Fruit fly (Drosophila melanogaster): ENCODE results near the gene cin.

The cin gene

DNA sequence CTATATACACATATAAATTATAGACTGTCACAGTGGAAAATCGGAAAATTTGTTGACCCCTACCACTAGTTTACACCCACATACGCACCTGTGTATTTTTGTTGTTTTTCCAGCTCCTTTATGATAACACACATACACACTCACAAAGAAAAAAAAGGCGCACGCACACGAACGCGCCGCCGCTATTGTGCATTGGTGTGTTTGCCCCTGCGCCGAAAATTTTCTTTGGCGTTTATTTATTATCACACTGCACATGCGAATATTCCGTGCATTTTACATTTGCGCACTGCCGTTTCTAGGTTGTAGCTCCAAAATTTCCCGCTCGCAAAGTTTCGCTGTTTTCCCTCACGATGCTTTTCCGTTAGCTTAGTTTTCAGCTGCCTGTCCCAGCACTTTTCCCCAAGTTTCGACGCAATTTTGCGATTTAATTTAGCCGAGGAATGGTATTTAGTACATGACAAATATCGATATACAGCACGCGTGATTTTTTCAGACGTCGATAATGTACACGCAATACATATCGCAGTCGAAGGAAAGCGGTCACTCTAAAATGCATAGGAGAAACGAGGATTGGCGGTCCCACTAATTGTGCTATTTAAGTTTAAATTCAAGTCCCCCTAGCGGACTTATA, 23.7 kb downstream of the cin start, which contains the start of the genes CG3777 and ewg (continued):
- no peak; the same call in 1 of the 2 replicates for TF ChIP-seq vvl (GFP tag; IDR thresholded peaks at IDR 0.05)
- peak; percentile 96 for TF ChIP-seq CG10431 (GFP tag; optimal IDR thresholded peaks at IDR 0.05)
- TF ChIP-seq CG1792 (GFP tag; optimal IDR thresholded peaks at IDR 0.05), result no peak
- no peak for TF ChIP-seq CG43689 (GFP tag; IDR thresholded peaks at IDR 0.05)
- TF ChIP-seq Nf-YB (GFP tag; optimal IDR thresholded peaks at IDR 0.05), result no peak
- TF ChIP-seq CG32532 (GFP tag; IDR thresholded peaks at IDR 0.05), result no peak
- no peak for TF ChIP-seq CG11085 (GFP tag; IDR thresholded peaks at IDR 0.05)
- peak; percentile 86 for TF ChIP-seq sens (GFP tag)
- TF ChIP-seq CG6683 (GFP tag; optimal IDR thresholded peaks at IDR 0.05), result no peak
- peak; percentile 53 for TF ChIP-seq HmgD (GFP tag; optimal IDR thresholded peaks at IDR 0.05)
- TF ChIP-seq tx (GFP tag; optimal IDR thresholded peaks at IDR 0.05), result no peak
- TF ChIP-seq Doc3 (GFP tag; IDR thresholded peaks at IDR 0.05; ENCODE audit: partially characterized antibody), result peak; percentile 90
- TF ChIP-seq pita (GFP tag; optimal IDR thresholded peaks at IDR 0.05), result no peak
- peak; percentile 13 for TF ChIP-seq D19A (tag; optimal IDR thresholded peaks at IDR 0.05)
- TF ChIP-seq CG14667 (GFP tag; IDR thresholded peaks at IDR 0.05), result no peak
- TF ChIP-seq CG8944 (GFP tag; optimal IDR thresholded peaks at IDR 0.05), result no peak
- TF ChIP-seq CG3726 (GFP tag; IDR thresholded peaks at IDR 0.05), result no peak
- TF ChIP-seq CG14014 (GFP tag; IDR thresholded peaks at IDR 0.05), result no peak
- no peak for TF ChIP-seq CG18619 (GFP tag; optimal IDR thresholded peaks at IDR 0.05)
- no peak for TF ChIP-seq pb (GFP tag; optimal IDR thresholded peaks at IDR 0.05)
- no peak for TF ChIP-seq Hey (tag; optimal IDR thresholded peaks at IDR 0.05)
- TF ChIP-seq seq (GFP tag; IDR thresholded peaks at IDR 0.05), result no peak
- TF ChIP-seq D19B (GFP tag; optimal IDR thresholded peaks at IDR 0.05), result no peak
- no peak for TF ChIP-seq CG30431 (GFP tag; optimal IDR thresholded peaks at IDR 0.05)
- TF ChIP-seq CG4424 (GFP tag; optimal IDR thresholded peaks at IDR 0.05), result no peak
- TF ChIP-seq CG11093 (GFP tag; IDR thresholded peaks at IDR 0.05), result no peak
- TF ChIP-seq rib (GFP tag; IDR thresholded peaks at IDR 0.05), result no peak; the same call in 1 of the 2 replicates
- TF ChIP-seq Poxn (GFP tag; IDR thresholded peaks at IDR 0.05), result no peak
- TF ChIP-seq otp (GFP tag; IDR thresholded peaks at IDR 0.05), result no peak
- no peak for TF ChIP-seq shn (GFP tag; optimal IDR thresholded peaks at IDR 0.05)
- TF ChIP-seq trem (tag; optimal IDR thresholded peaks at IDR 0.05), result peak; percentile 72
- no peak for TF ChIP-seq CG4328 (GFP tag; optimal IDR thresholded peaks at IDR 0.05)
- TF ChIP-seq BtbVII (GFP tag; optimal IDR thresholded peaks at IDR 0.05), result no peak
- TF ChIP-seq yki (optimal IDR thresholded peaks at IDR 0.05), result no peak
- no peak for TF ChIP-seq Doc2 (GFP tag; IDR thresholded peaks at IDR 0.05)
- no peak for TF ChIP-seq pros (GFP tag; optimal IDR thresholded peaks at IDR 0.05)
- TF ChIP-seq ap (GFP tag; IDR thresholded peaks at IDR 0.05), result no peak
- peak; percentile 58 for TF ChIP-seq MESR4 (GFP tag; optimal IDR thresholded peaks at IDR 0.05)
- TF ChIP-seq NFAT (GFP tag; IDR thresholded peaks at IDR 0.05), result no peak
- TF ChIP-seq row (GFP tag; IDR thresholded peaks at IDR 0.05), result peak; percentile 52; the same call in 2 of the 3 replicates
- no peak for TF ChIP-seq pnt (GFP tag; optimal IDR thresholded peaks at IDR 0.05)
- no peak for TF ChIP-seq eyg (GFP tag; optimal IDR thresholded peaks at IDR 0.05)
- TF ChIP-seq klu (GFP tag; IDR thresholded peaks at IDR 0.05), result no peak
- no peak for TF ChIP-seq fru (optimal IDR thresholded peaks at IDR 0.05)
- TF ChIP-seq chm (GFP tag; IDR thresholded peaks at IDR 0.05), result no peak
- no peak for TF ChIP-seq usp (GFP tag; optimal IDR thresholded peaks at IDR 0.05)
- TF ChIP-seq ftz-f1 (GFP tag; optimal IDR thresholded peaks at IDR 0.05), result no peak
- TF ChIP-seq bbx (GFP tag; IDR thresholded peaks at IDR 0.05; ENCODE audit: partially characterized antibody), result peak; percentile 99
- no peak for TF ChIP-seq CG13424 (tag; optimal IDR thresholded peaks at IDR 0.05)
- TF ChIP-seq CG3281 (GFP tag; optimal IDR thresholded peaks at IDR 0.05), result no peak
- TF ChIP-seq ase (GFP tag; IDR thresholded peaks at IDR 0.05), result no peak
- TF ChIP-seq Sox102F (GFP tag; optimal IDR thresholded peaks at IDR 0.05), result no peak
- no peak for TF ChIP-seq bigmax (GFP tag; optimal IDR thresholded peaks at IDR 0.05)
